Worm (Caenorhabditis elegans): ENCODE results near the gene ZK622.4.

- TF ChIP-seq elt-2 (tag; optimal IDR thresholded peaks at IDR 0.05) (no peak), aly-2 (tag; optimal IDR thresholded peaks at IDR 0.05) (no peak), nhr-77 (tag; optimal IDR thresholded peaks at IDR 0.05) (no peak)
Observed at ce11 chrII:5326891-5327290, 34.4 kb downstream of the ZK622.4 start.
